Worm (Caenorhabditis elegans): ENCODE results near the gene sec-20.

DNA sequence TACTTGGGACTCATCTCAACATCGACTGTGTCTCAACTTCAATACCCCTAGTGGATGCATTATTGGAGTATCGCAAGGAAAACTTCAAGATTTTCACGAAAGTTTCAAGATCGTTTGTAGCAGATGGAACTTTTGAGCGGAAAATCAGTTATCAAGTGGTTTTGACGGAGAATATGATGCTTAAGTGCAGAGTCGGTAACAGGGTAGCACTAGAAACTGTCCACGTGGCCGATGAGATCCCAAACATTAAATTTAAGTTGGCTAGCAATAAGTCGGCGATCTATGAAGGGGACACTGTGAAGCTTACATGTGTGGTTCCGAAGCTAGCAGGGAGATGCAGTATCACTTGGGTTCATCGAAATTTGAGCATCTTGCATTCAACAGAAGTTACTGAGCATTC is 32.8 kb upstream of the sec-20 start:
- no peak for TF ChIP-seq unc-86 (tag; optimal IDR thresholded peaks at IDR 0.05)
- no peak for TF ChIP-seq pqm-1 (tag; optimal IDR thresholded peaks at IDR 0.05)
